Fruit fly (Drosophila melanogaster) whole organism: ENCODE data around the gene Gld.

ENCODE experiments used
- CG8478 ChIP-seq: fragments of >200 bp; optimal IDR thresholded peaks from 2 replicates; lab custom pipeline; 2018; ENCODE audit warnings: inconsistent platforms
- Dll ChIP-seq: fragments of >200 bp; optimal IDR thresholded peaks from 2 replicates; lab custom pipeline; 2017
- EcR ChIP-seq, 2 experiments: fragments of >200 bp; optimal IDR thresholded peaks; 2 replicates each; lab custom pipeline; 2017; ENCODE audit warnings: missing biosample characterization in 2 of 2, missing genetic modification characterization in 2 of 2, missing genetic modification reagents in 2 of 2
- pan ChIP-seq: fragments of >200 bp; optimal IDR thresholded peaks from 2 replicates; lab custom pipeline; 2017
- psq ChIP-seq: fragments of >200 bp; optimal IDR thresholded peaks from 2 replicates; lab custom pipeline; 2017
- usp ChIP-seq: fragments of >200 bp; optimal IDR thresholded peaks from 2 replicates; lab custom pipeline; 2017; ENCODE audit warnings: missing biosample characterization, missing genetic modification characterization, mixed read lengths

Gld gene

DNA sequence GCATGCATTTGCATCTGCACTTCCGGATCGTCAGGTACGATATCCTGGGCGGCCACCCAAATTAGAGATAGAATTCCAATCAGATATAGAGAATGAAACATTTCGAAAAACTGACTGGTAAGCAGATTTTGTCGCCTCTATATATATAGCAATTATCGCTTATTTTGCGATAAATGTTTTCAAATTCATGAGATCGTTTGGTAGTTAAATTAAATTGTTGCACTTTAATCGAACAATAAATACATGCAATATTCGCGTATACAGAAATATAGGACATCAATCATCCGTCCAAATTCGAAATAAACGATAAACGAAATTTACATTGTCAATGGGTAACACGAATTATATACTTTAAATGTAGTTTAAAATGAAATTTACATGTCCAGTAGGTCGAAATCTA lies 13.6 kb downstream of the Gld start, which contains the start of gene Obp84a:
Gene Obp84a (minus strand): TSS at position 101 of the 400 bp plus-strand sequence.
- no peak for TF ChIP-seq psq (lab: Kevin White, UChicago)
- TF ChIP-seq CG8478: no peak
- no peak for TF ChIP-seq Dll (lab: Kevin White, UChicago)
- no peak for TF ChIP-seq pan (lab: Kevin White, UChicago)
- no peak for TF ChIP-seq usp (GFP tag; lab: Kevin White, UChicago)
- no peak for TF ChIP-seq EcR (GFP tag; optimal IDR thresholded peaks at IDR 0.05; lab: Kevin White, UChicago)

DNA sequence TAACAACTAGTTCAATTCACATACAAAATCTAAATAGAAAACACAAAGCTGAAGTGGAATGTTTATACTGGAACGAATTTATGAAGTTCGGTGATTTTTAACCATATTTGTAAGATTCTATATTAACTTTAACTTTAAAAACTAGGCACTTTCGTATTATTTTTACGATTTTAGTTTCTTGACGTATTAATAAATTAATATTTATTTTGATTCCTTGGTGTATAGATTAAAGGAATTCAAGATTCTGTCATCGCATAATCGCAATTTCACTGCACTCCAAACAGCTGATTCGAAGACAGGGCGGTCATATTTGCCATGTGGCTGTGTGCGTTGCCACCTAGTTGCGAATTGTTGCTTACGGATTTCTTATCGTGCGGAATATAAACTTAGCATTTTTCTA lies 16.0 kb downstream of the Gld start, which contains the start of the genes CG1227 and Dtwd2:
Gene CG1227 (minus strand): TSS at position 279 of the 400 bp plus-strand sequence.
Gene Dtwd2 (plus strand): TSS at position 336 of the 400 bp plus-strand sequence.
- TF ChIP-seq usp (GFP tag; lab: Kevin White, UChicago) (no peak), Dll (lab: Kevin White, UChicago) (no peak), CG8478 (no peak)

DNA sequence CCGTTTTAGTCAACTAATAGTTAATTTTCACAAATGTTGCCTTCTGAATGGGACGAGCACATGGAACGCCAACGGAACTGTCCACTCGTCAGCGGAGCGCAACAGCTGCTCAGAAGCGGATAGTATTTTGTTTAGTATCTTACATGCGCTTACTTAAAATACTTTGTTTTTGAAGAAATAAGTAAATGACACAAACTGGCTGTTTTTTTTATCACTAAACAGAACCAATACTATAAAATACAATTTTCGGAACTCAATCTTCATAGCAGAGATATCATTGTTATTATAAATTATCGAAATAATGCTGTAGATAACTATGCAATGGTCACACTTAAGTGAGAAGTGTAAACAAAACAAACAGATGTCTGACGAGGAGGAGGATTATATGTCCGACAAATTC lies 18.6 kb downstream of the Gld start, which contains the start of the genes Noc3 and CG10053:
Gene Noc3 (minus strand): TSS at position 81 of the 400 bp plus-strand sequence.
Gene CG10053 (plus strand): TSS at position 202 of the 400 bp plus-strand sequence.
- TF ChIP-seq psq (lab: Kevin White, UChicago) (no peak), usp (GFP tag; lab: Kevin White, UChicago) (no peak)

DNA sequence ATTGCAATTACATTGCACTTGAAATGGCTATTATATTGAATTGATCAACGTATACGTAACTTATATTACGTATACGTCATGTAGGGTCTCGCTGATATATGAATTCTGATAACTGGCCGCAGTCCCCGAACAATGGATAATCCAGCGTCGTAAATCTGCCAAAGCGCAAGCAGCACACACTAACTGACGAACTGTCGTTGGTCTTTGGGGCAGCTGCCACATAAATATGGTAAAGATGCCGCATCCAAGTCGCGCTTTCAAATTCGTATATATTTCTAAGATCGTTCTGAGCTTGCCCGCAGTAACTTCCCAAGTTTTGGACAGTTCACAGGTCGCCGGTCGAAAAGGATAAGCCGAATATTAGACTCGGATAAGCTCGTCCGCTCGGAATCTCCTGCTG lies 24.0 kb downstream of the Gld start, which contains the start of gene CG14607:
Gene CG14607 (plus strand): TSS at position 301 of the 400 bp plus-strand sequence.
- TF ChIP-seq EcR (GFP tag; optimal IDR thresholded peaks at IDR 0.05; lab: Kevin White, UChicago) (no peak), psq (lab: Kevin White, UChicago) (no peak), pan (lab: Kevin White, UChicago) (no peak), Dll (lab: Kevin White, UChicago) (no peak), CG8478 (no peak), usp (GFP tag; lab: Kevin White, UChicago) (no peak)

DNA sequence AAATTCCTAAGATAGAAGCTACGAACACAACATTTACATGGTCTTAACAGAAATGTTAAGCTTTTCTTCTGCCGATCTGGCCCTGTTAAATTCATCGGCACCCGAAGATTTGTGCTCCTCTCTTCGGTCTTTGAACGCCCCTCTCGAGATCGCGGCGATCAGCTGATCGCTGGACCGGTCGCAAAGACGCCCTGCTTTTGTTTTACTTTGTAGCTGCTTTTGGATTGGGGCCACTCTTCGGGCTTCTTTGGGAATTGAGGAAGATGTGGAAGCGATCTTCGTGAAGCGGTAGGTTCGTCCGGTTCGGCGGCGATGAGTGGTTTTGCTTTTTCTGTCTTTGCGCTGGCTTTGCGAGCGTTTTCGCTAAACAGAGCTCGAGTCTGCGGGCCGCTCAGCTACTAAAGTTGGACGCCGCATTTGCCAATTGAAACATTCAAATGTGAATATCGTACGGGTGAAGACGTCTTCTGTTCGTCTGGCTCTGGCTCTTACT lies 41.5 kb downstream of the Gld start, which contains the start of gene thw:
Gene thw (plus strand): TSS at position 443 of the 493 bp plus-strand sequence.
- TF ChIP-seq Dll (lab: Kevin White, UChicago) (no peak), psq (lab: Kevin White, UChicago) (no peak)

DNA sequence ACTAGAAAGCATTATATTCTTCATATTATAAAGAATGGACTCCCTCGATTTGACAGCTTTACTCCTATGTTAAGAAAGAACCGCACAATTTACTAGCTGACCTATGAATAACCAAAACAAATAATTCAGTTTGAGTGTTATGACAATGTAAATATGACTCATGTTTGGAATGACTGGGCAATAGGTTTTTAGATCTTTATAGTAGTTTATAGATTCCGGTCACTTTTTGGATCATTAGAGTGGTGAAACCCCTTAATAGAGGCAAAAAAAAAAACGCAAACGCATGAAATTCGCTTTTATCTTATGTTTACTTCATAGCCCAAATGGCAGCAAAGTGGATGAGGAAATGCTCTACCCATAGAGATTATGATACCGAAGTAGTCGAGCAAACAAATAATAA lies 45.9 kb downstream of the Gld start, which contains the start of gene CG14605:
Gene CG14605 (minus strand): TSS at position 101 of the 400 bp plus-strand sequence.
- TF ChIP-seq Dll (lab: Kevin White, UChicago): no peak
- no peak for TF ChIP-seq pan (lab: Kevin White, UChicago)

DNA sequence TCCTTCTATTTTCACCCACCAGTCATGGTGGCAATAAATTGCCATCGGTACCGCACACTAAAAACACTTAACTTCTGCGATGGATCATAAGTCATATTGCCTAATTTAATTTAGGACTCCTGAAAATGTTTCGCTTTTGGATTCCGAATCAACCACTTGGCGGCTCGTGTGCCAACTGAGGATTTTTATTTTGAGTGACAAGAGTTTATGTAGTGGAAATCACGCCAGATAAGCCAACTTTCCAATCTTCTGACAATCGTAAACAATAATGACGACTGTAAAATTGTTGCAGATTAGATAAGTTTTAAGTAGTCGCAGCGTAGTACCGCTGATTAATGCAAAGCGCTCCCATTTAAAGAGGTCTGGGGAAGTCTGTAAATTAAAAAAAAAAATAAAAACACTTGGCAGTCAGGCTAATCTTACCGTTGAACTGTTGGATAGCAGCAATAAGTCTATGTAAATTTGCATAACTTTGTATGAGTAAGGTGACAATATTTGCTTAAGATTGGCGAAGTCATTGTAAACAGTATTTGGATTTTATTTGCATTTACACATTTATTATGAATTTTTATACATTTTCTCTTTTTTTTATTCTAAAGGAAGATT lies 48.5 kb downstream of the Gld start, which contains the start of gene CG14606:
Gene CG14606 (minus strand): TSS at position 160 of the 606 bp plus-strand sequence.
- TF ChIP-seq CG8478 (no peak), usp (GFP tag; lab: Kevin White, UChicago) (no peak), psq (lab: Kevin White, UChicago) (no peak), Dll (lab: Kevin White, UChicago) (no peak), pan (lab: Kevin White, UChicago) (no peak), EcR (GFP tag; optimal IDR thresholded peaks at IDR 0.05; lab: Kevin White, UChicago) (no peak)

DNA sequence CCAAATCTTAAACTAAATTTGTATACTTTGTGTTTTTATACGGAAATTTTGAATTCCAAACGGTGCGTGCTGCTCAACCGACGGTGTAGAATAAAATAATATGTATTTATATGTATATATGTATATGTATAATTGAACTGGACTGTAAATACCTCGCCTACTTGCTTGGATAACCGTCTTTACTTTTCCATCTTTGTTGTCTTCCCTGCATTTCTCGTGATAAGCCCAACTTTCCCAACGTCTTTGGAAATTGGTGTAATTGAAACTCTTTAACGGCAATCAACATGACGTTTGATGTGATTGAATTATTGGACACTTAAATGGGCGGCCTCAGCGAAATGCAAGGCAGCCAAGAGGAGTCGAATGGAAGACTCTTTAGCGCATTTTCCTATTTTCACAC lies 57.2 kb downstream of the Gld start, which contains the start of gene CG1288:
Gene CG1288 (minus strand): TSS at position 101 of the 400 bp plus-strand sequence.
- no peak for TF ChIP-seq EcR (GFP tag; optimal IDR thresholded peaks at IDR 0.05; lab: Kevin White, UChicago)
- TF ChIP-seq Dll (lab: Kevin White, UChicago): no peak
- no peak for TF ChIP-seq CG8478
- TF ChIP-seq psq (lab: Kevin White, UChicago): no peak
- no peak for TF ChIP-seq pan (lab: Kevin White, UChicago)
- TF ChIP-seq usp (GFP tag; lab: Kevin White, UChicago): no peak
